Fruit fly (Drosophila melanogaster): ENCODE measurements around the gene LanA.

Gene LanA

dm6 chr3L:6188995-6189927 lies 28.6 kb downstream of the LanA start, which contains the start of the genes D19A and CG7386 (continued):
- TF ChIP-seq Rx (GFP tag; IDR thresholded peaks at IDR 0.05) (peak; percentile 44; the same call in 1 of the 2 replicates), CG17385 (GFP tag; optimal IDR thresholded peaks at IDR 0.05) (peak; percentile 28), CG15073 (GFP tag; optimal IDR thresholded peaks at IDR 0.05) (no peak), Bgb (GFP tag; IDR thresholded peaks at IDR 0.05; ENCODE audit: partially characterized antibody) (peak; percentile 35; the same call in 1 of the 2 replicates), CG14965 (GFP tag; optimal IDR thresholded peaks at IDR 0.05; ENCODE audit: borderline replicate concordance) (no peak), Meics (GFP tag; optimal IDR thresholded peaks at IDR 0.05) (peak; percentile 55), pan (optimal IDR thresholded peaks at IDR 0.05) (no peak), pan (GFP tag; optimal IDR thresholded peaks at IDR 0.05 in 1 of 2, IDR thresholded peaks at IDR 0.05 in 1 of 2) (peak in 1 of 2 experiments; percentile 78), Atf3 (GFP tag; optimal IDR thresholded peaks at IDR 0.05) (no peak), lilli (GFP tag; optimal IDR thresholded peaks at IDR 0.05) (peak; percentile 70), CG3163 (GFP tag; optimal IDR thresholded peaks at IDR 0.05) (no peak), CG11085 (GFP tag; IDR thresholded peaks at IDR 0.05) (peak; percentile 44; the same call in 1 of the 2 replicates), CG5180 (GFP tag; optimal IDR thresholded peaks at IDR 0.05) (peak; percentile 29), Neu2 (GFP tag; optimal IDR thresholded peaks at IDR 0.05; ENCODE audit: borderline replicate concordance) (no peak), CG33557 (GFP tag; optimal IDR thresholded peaks at IDR 0.05) (peak; percentile 48), Hr39 (optimal IDR thresholded peaks at IDR 0.05) (no peak), CG16813 (GFP tag; IDR thresholded peaks at IDR 0.05; ENCODE audit: partially characterized antibody) (no peak), Fer1 (GFP tag; optimal IDR thresholded peaks at IDR 0.05) (peak; percentile 60), crp (GFP tag; optimal IDR thresholded peaks at IDR 0.05) (no peak), CG14860 (GFP tag; IDR thresholded peaks at IDR 0.05; ENCODE audit: partially characterized antibody) (no peak), CG17186 (GFP tag; optimal IDR thresholded peaks at IDR 0.05) (no peak), Oli (tag; optimal IDR thresholded peaks at IDR 0.05) (peak; percentile 11), Aef1 (GFP tag; IDR thresholded peaks at IDR 0.05) (peak; percentile 45), CG10321 (GFP tag; IDR thresholded peaks at IDR 0.05) (no peak), CG11723 (GFP tag; optimal IDR thresholded peaks at IDR 0.05) (peak; percentile 16), Ada2b (GFP tag; IDR thresholded peaks at IDR 0.05) (peak; percentile 59), eve (GFP tag; optimal IDR thresholded peaks at IDR 0.05) (no peak), Dfd (GFP tag; optimal IDR thresholded peaks at IDR 0.05) (no peak), wor (GFP tag; IDR thresholded peaks at IDR 0.05) (peak; percentile 42; the same call in 1 of the 2 replicates), ro (GFP tag; IDR thresholded peaks at IDR 0.05) (no peak), Fer2 (tag; optimal IDR thresholded peaks at IDR 0.05) (peak; percentile 11), sim (GFP tag; IDR thresholded peaks at IDR 0.05) (peak; percentile 27), gce (GFP tag; IDR thresholded peaks at IDR 0.05) (0 out of 3 replicates have a peak, but pooled peaks have one; percentile 25), dmrt11E (tag; optimal IDR thresholded peaks at IDR 0.05) (peak; percentile 50), Atf6 (GFP tag; IDR thresholded peaks at IDR 0.05) (peak; percentile 36; the same call in 1 of the 2 replicates), cato (GFP tag; optimal IDR thresholded peaks at IDR 0.05; ENCODE audit: borderline replicate concordance) (no peak), kni (GFP tag; optimal IDR thresholded peaks at IDR 0.05) (no peak), CG9817 (tag; optimal IDR thresholded peaks at IDR 0.05) (peak; percentile 58), ara (GFP tag; IDR thresholded peaks at IDR 0.05) (peak; percentile 33; the same call in 1 of the 2 replicates), CG4820 (GFP tag; optimal IDR thresholded peaks at IDR 0.05) (peak; percentile 13), Dp (GFP tag; optimal IDR thresholded peaks at IDR 0.05) (no peak), sisA (GFP tag; IDR thresholded peaks at IDR 0.05) (peak; percentile 72), CG31441 (GFP tag; IDR thresholded peaks at IDR 0.05) (peak; percentile 57), nerfin-1 (tag; optimal IDR thresholded peaks at IDR 0.05) (peak; percentile 16), cg (GFP tag; optimal IDR thresholded peaks at IDR 0.05) (peak; percentile 24), CG9215 (GFP tag; IDR thresholded peaks at IDR 0.05) (peak; percentile 22; the same call in 1 of the 2 replicates), CG10366 (GFP tag; IDR thresholded peaks at IDR 0.05) (peak; percentile 56), tll (GFP tag; optimal IDR thresholded peaks at IDR 0.05) (no peak)
